Fruit fly (Drosophila melanogaster) whole organism, prepupa: ENCODE data around the gene CG4374.

ENCODE experiments used
- Sox14 ChIP-seq: fragments of 200-800 bp; sonication (Bioruptor generic); optimal IDR thresholded peaks from 3 replicates; lab custom pipeline; 2016; ENCODE audit warnings: missing biosample characterization, missing genetic modification characterization
- svp ChIP-seq: fragments of 200-800 bp; sonication (Bioruptor generic); peaks from one replicate; lab custom pipeline; 2016; ENCODE audit warnings: missing biosample characterization, missing genetic modification characterization

CG4374 gene

dm6 chr3R:23359420-23359819 is 112.7 kb downstream of the CG4374 start:
- TF ChIP-seq svp (GFP tag; lab: Kevin White, UChicago) (peak; percentile 70), Sox14 (no peak)
